Worm (Caenorhabditis elegans) whole organism, young adult: ENCODE results near the gene del-10.
A peak's percentile ranks its signal among the peaks of the same experiment; 100 is the strongest.

Source experiments
- B0019.2 ChIP-seq: fragments of 200-800 bp; sonication (Bioruptor generic); conservative IDR thresholded peaks from 2 replicates; pipeline ENCODE4 v1.3.6; 2022; ENCODE audit warnings: missing genetic modification reagents, missing genetic modification characterization, missing compliant biosample characterization
- F10E7.11 ChIP-seq: sonication (generic microtip); optimal IDR thresholded peaks from 2 replicates; lab custom pipeline; 2017; ENCODE audit warnings: mild to moderate bottlenecking, missing genetic modification characterization, moderate library complexity, missing compliant biosample characterization
- K12H6.12 ChIP-seq: fragments of 200-800 bp; sonication (Bioruptor generic); optimal IDR thresholded peaks from 2 replicates; lab custom pipeline; 2018; ENCODE audit warnings: mild to moderate bottlenecking, missing genetic modification characterization, missing compliant biosample characterization
- T07F8.4 ChIP-seq: sonication (generic microtip); optimal IDR thresholded peaks from 2 replicates; lab custom pipeline; 2016; ENCODE audit warnings: mild to moderate bottlenecking, missing genetic modification characterization, moderate library complexity, missing compliant biosample characterization
- T26A5.8 ChIP-seq: sonication (generic microtip); optimal IDR thresholded peaks from 2 replicates; lab custom pipeline; 2016; ENCODE audit warnings: missing genetic modification characterization, missing compliant biosample characterization
- Y56A3A.18 ChIP-seq: fragments of 200-800 bp; sonication (Bioruptor generic); IDR thresholded peaks from 2 replicates; pipeline ENCODE4 v1.3.6; 2022; ENCODE audit warnings: missing genetic modification reagents, missing genetic modification characterization, missing compliant biosample characterization
- Y67H2A.10 ChIP-seq: fragments of 200-800 bp; sonication (Bioruptor generic); conservative IDR thresholded peaks from 2 replicates; pipeline ENCODE4 v1.3.6; 2022; ENCODE audit warnings: missing genetic modification reagents, missing genetic modification characterization, missing compliant biosample characterization
- Y79H2A.3 ChIP-seq: fragments of 200-800 bp; sonication (Bioruptor generic); conservative IDR thresholded peaks from 2 replicates; pipeline ENCODE4 v1.3.6; 2022; ENCODE audit warnings: missing genetic modification reagents, missing genetic modification characterization, missing compliant biosample characterization
- attf-3 ChIP-seq: fragments of 200-800 bp; sonication (Bioruptor generic); conservative IDR thresholded peaks from 2 replicates; pipeline ENCODE4 v1.3.6; 2022; ENCODE audit warnings: missing genetic modification reagents, missing genetic modification characterization, missing compliant biosample characterization
- bed-2 ChIP-seq: fragments of 200-800 bp; sonication (Bioruptor generic); IDR thresholded peaks from 2 replicates; pipeline ENCODE4 v1.3.6; 2022; ENCODE audit warnings: missing genetic modification reagents, missing genetic modification characterization, missing compliant biosample characterization
- ceh-40 ChIP-seq: fragments of 200-800 bp; sonication (Bioruptor generic); IDR thresholded peaks from 2 replicates; pipeline ENCODE4 v1.3.6; 2022; ENCODE audit warnings: missing genetic modification characterization, missing compliant biosample characterization
- ceh-91 ChIP-seq: fragments of 200-800 bp; sonication (Bioruptor generic); IDR thresholded peaks from 2 replicates; pipeline ENCODE4 v1.3.6; 2022; ENCODE audit warnings: missing genetic modification reagents, missing genetic modification characterization, missing compliant biosample characterization
- efl-1 ChIP-seq: fragments of 150-350 bp; optimal IDR thresholded peaks from 2 replicates; lab custom pipeline; 2014; ENCODE audit warnings: missing biosample characterization, missing genetic modification reagents, missing genetic modification characterization
- egl-18 ChIP-seq: fragments of 200-800 bp; sonication (Bioruptor generic); IDR thresholded peaks from 2 replicates; pipeline ENCODE4 v1.3.6; 2022; ENCODE audit warnings: missing genetic modification reagents, missing genetic modification characterization, missing compliant biosample characterization
- egl-44 ChIP-seq: fragments of 200-800 bp; sonication (Bioruptor generic); IDR thresholded peaks from 2 replicates; pipeline ENCODE4 v1.3.6; 2022; ENCODE audit warnings: missing genetic modification reagents, missing genetic modification characterization, missing compliant biosample characterization
- ekl-4 ChIP-seq: fragments of 200-800 bp; sonication (Bioruptor generic); IDR thresholded peaks from 2 replicates; pipeline ENCODE4 v1.3.6; 2022; ENCODE audit warnings: missing genetic modification reagents, missing genetic modification characterization, missing compliant biosample characterization
- fkh-3 ChIP-seq: sonication (generic microtip); optimal IDR thresholded peaks from 2 replicates; lab custom pipeline; 2016; ENCODE audit warnings: mild to moderate bottlenecking, missing genetic modification characterization, missing compliant biosample characterization
- him-1 ChIP-seq: sonication (generic microtip); optimal IDR thresholded peaks from 2 replicates; lab custom pipeline; 2016; ENCODE audit warnings: missing genotype, missing genetic modification reagents, missing genetic modification characterization, missing compliant biosample characterization
- hmg-1.2 ChIP-seq: fragments of 200-800 bp; sonication (Bioruptor generic); IDR thresholded peaks from 2 replicates; pipeline ENCODE4 v1.3.6; 2022; ENCODE audit warnings: missing genetic modification reagents, missing genetic modification characterization, missing compliant biosample characterization
- lag-1 ChIP-seq: fragments of 200-800 bp; sonication (Bioruptor generic); IDR thresholded peaks from 2 replicates; pipeline ENCODE4 v1.3.6; 2022; ENCODE audit warnings: missing genetic modification reagents, missing genetic modification characterization, missing compliant biosample characterization
- let-526 ChIP-seq: fragments of 200-800 bp; sonication (Bioruptor generic); IDR thresholded peaks from 2 replicates; pipeline ENCODE4 v1.3.6; 2022; ENCODE audit warnings: missing genetic modification reagents, missing genetic modification characterization, missing compliant biosample characterization
- let-607 ChIP-seq, 2 experiments: fragments of 200-800 bp in 1 of 2; sonication (Bioruptor generic) in 1 of 2; sonication (generic microtip) in 1 of 2; optimal IDR thresholded peaks; 2 replicates each; lab custom pipeline; 2016 to 2018; ENCODE audit warnings: mild to moderate bottlenecking in 2 of 2, missing compliant biosample characterization in 2 of 2, missing genetic modification characterization in 2 of 2, moderate library complexity in 2 of 2, missing genotype in 1 of 2
- lin-40 ChIP-seq: sonication (generic microtip); optimal IDR thresholded peaks from 2 replicates; lab custom pipeline; 2016; ENCODE audit warnings: missing genetic modification characterization, mild to moderate bottlenecking, missing compliant biosample characterization, missing genotype, missing genetic modification reagents
- lin-54 ChIP-seq: fragments of 200-800 bp; sonication (Bioruptor generic); optimal IDR thresholded peaks from 2 replicates; lab custom pipeline; 2018; ENCODE audit warnings: mild to moderate bottlenecking, missing genetic modification characterization, missing compliant biosample characterization
- lsy-27 ChIP-seq: sonication (generic microtip); optimal IDR thresholded peaks from 2 replicates; lab custom pipeline; 2017; ENCODE audit warnings: missing genetic modification characterization, mild to moderate bottlenecking, missing compliant biosample characterization, antibody characterized with exemption, missing genotype, borderline replicate concordance; ENCODE audit not compliant: insufficient read depth
- madf-10 ChIP-seq: sonication (generic microtip); optimal IDR thresholded peaks from 2 replicates; lab custom pipeline; 2016; ENCODE audit warnings: mild to moderate bottlenecking, missing genetic modification characterization, missing compliant biosample characterization
- madf-3 ChIP-seq: fragments of 200-800 bp; sonication (Bioruptor generic); IDR thresholded peaks from 2 replicates; pipeline ENCODE4 v1.3.6; 2022; ENCODE audit warnings: missing genetic modification reagents, missing genetic modification characterization, missing compliant biosample characterization
- madf-8 ChIP-seq: fragments of 200-800 bp; sonication (Bioruptor generic); conservative IDR thresholded peaks from 2 replicates; pipeline ENCODE4 v1.3.6; 2022; ENCODE audit warnings: missing genetic modification reagents, missing genetic modification characterization, missing compliant biosample characterization
- mel-28 ChIP-seq: sonication (generic microtip); optimal IDR thresholded peaks from 2 replicates; lab custom pipeline; 2016; ENCODE audit warnings: borderline replicate concordance, mild to moderate bottlenecking, missing genetic modification characterization, missing compliant biosample characterization
- nfya-1 ChIP-seq: sonication (generic microtip); optimal IDR thresholded peaks from 2 replicates; lab custom pipeline; 2017; ENCODE audit warnings: antibody characterized with exemption, missing compliant biosample characterization, missing genetic modification characterization, borderline replicate concordance; ENCODE audit not compliant: insufficient read depth
- nfya-2 ChIP-seq: fragments of 200-800 bp; sonication (Bioruptor generic); IDR thresholded peaks from 2 replicates; pipeline ENCODE4 v1.3.6; 2022; ENCODE audit warnings: missing genetic modification reagents, missing genetic modification characterization, missing compliant biosample characterization
- nfyb-1 ChIP-seq: fragments of 200-800 bp; sonication (Bioruptor generic); IDR thresholded peaks from 2 replicates; pipeline ENCODE4 v1.3.6; 2022; ENCODE audit warnings: missing genetic modification reagents, missing genetic modification characterization, missing compliant biosample characterization
- nhr-120 ChIP-seq: fragments of 200-800 bp; sonication (Bioruptor generic); IDR thresholded peaks from 2 replicates; pipeline ENCODE4 v1.3.6; 2022; ENCODE audit warnings: missing genetic modification characterization, missing compliant biosample characterization
- pbrm-1 ChIP-seq: fragments of 200-800 bp; sonication (Bioruptor generic); IDR thresholded peaks from 2 replicates; pipeline ENCODE4 v1.3.6; 2022; ENCODE audit warnings: missing genetic modification reagents, missing genetic modification characterization, missing compliant biosample characterization
- repo-1 ChIP-seq: sonication (generic microtip); optimal IDR thresholded peaks from 2 replicates; lab custom pipeline; 2017; ENCODE audit warnings: mild to moderate bottlenecking, missing genetic modification characterization, missing compliant biosample characterization
- sea-2 ChIP-seq: fragments of 200-800 bp; sonication (Bioruptor generic); IDR thresholded peaks from 2 replicates; pipeline ENCODE4 v1.3.6; 2022; ENCODE audit warnings: missing genetic modification characterization, missing compliant biosample characterization
- snpc-1.1 ChIP-seq: sonication (generic microtip); optimal IDR thresholded peaks from 2 replicates; lab custom pipeline; 2017; ENCODE audit warnings: missing genetic modification characterization, mild to moderate bottlenecking, missing compliant biosample characterization, antibody characterized with exemption, moderate library complexity, missing genotype, missing genetic modification reagents; ENCODE audit not compliant: insufficient read depth
- snpc-1.3 ChIP-seq: sonication (generic microtip); optimal IDR thresholded peaks from 2 replicates; lab custom pipeline; 2017; ENCODE audit warnings: missing genetic modification characterization, mild to moderate bottlenecking, missing compliant biosample characterization, antibody characterized with exemption, moderate library complexity, missing genotype, missing genetic modification reagents; ENCODE audit not compliant: insufficient read depth
- somi-1 ChIP-seq: fragments of 200-800 bp; sonication (Bioruptor generic); optimal IDR thresholded peaks from 2 replicates; lab custom pipeline; 2018; ENCODE audit warnings: mild to moderate bottlenecking, missing genetic modification characterization, missing compliant biosample characterization
- zim-3 ChIP-seq: sonication (generic microtip); optimal IDR thresholded peaks from 2 replicates; lab custom pipeline; 2017; ENCODE audit warnings: mild to moderate bottlenecking, missing genetic modification characterization, moderate library complexity, missing compliant biosample characterization
- ztf-18 ChIP-seq: sonication (generic microtip); optimal IDR thresholded peaks from 2 replicates; lab custom pipeline; 2016; ENCODE audit warnings: missing genotype, mild to moderate bottlenecking, missing genetic modification characterization, missing compliant biosample characterization
- ztf-22 ChIP-seq: fragments of 200-800 bp; sonication (Bioruptor generic); optimal IDR thresholded peaks from 2 replicates; lab custom pipeline; 2018; ENCODE audit warnings: mild to moderate bottlenecking, missing genetic modification characterization, moderate library complexity, missing compliant biosample characterization
- ztf-26 ChIP-seq: sonication (generic microtip); optimal IDR thresholded peaks from 2 replicates; lab custom pipeline; 2017; ENCODE audit warnings: missing genetic modification characterization, missing compliant biosample characterization
- ztf-28 ChIP-seq: fragments of 200-800 bp; sonication (Bioruptor generic); IDR thresholded peaks from 2 replicates; pipeline ENCODE4 v1.3.6; 2022; ENCODE audit warnings: missing genetic modification reagents, missing genetic modification characterization, missing compliant biosample characterization
- ztf-6 ChIP-seq: fragments of 200-800 bp; sonication (Bioruptor generic); IDR thresholded peaks from 2 replicates; pipeline ENCODE4 v1.3.6; 2022; ENCODE audit warnings: missing genetic modification reagents, missing genetic modification characterization, missing compliant biosample characterization

del-10 gene

DNA sequence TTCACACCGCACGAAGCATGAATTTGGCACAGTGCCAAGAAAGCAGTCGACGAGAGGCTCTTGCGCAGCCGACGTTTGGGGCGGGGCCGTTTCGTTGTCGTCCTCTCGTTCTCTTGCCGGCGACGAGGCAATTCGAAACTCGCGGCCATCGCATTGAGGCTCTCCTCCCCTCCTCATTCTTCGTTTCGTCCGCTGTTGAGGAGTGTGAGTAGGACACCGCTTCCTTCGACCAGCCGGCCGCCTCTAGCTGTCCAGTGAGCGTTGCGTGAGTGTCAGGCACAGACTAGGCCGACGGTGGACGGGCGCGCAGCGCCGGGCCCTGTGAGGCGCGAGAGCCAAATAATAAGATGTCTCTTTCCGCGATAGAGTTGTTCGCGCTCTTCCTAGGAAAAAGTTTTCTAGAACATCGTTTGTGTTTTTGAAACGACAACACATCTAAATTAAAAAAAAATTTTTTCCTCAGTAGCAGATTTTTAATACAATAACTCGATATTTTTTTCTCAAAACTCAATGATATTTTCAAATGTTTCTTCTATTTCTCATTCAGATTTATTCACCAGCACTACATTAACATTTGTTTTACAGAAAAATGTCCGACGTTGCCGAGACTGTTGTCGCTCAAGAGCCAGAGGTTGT, 10.0 kb upstream of the del-10 start, which contains the start of the genes T28D9.11 and T28D9.1 (continued):
- TF ChIP-seq pbrm-1 (GFP tag; lab: Robert Waterston, UW) (0 out of 2 replicates have a peak, but pooled peaks have one; percentile 25), sea-2 (GFP tag; lab: Robert Waterston, UW) (no peak), mel-28 (tag; lab: Kevin White, UChicago) (no peak), ceh-91 (GFP tag; lab: Robert Waterston, UW) (0 out of 2 replicates have a peak, but pooled peaks have one; percentile 25), nfyb-1 (GFP tag; lab: Robert Waterston, UW) (peak; percentile 34; the same call in 1 of the 2 replicates), K12H6.12 (tag; lab: Kevin White, UChicago) (peak; percentile 64), ceh-40 (GFP tag; lab: Robert Waterston, UW) (no peak), snpc-1.1 (tag; lab: Kevin White, UChicago) (no peak), lin-40 (tag; lab: Kevin White, UChicago) (peak; percentile 22), egl-18 (GFP tag; lab: Robert Waterston, UW) (0 out of 2 replicates have a peak, but pooled peaks have one; percentile 40), madf-8 (GFP tag; lab: Robert Waterston, UW) (peak; percentile 23; the same call in 1 of the 2 replicates), him-1 (no peak), ztf-6 (no peak)

DNA sequence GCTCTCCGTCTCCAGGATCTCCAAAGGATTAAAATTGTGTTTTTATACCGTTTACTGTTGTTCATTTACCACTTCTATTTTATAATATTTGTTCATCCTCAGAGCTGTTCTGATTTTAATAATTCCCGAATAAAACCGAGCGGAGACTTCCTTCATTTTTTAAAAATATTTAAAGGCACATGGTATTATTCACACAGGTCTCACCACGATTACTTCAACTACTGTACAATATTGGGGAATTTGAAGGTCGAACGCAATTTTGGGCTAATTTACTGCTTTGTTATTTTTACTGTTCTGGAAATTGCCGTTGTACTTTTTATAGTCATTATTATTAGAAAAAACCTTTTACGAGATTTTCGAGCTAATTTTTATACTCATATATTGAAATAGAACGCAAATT, 9.3 kb upstream of the del-10 start:
- TF ChIP-seq Y67H2A.10: no peak
- TF ChIP-seq madf-3: peak; percentile 86
- TF ChIP-seq madf-10 (tag; lab: Kevin White, UChicago): no peak
- no peak for TF ChIP-seq bed-2 (GFP tag; lab: Robert Waterston, UW)
- peak; percentile 82 for TF ChIP-seq snpc-1.3
- no peak for TF ChIP-seq fkh-3 (tag; lab: Kevin White, UChicago)
- no peak for TF ChIP-seq T26A5.8
- peak; percentile 44; the same call in 1 of the 2 replicates for TF ChIP-seq B0019.2 (GFP tag; lab: Robert Waterston, UW)
- TF ChIP-seq ztf-18 (tag; lab: Kevin White, UChicago): no peak
- TF ChIP-seq Y56A3A.18 (GFP tag; lab: Robert Waterston, UW): no peak
- no peak for TF ChIP-seq ztf-6
- peak; percentile 6 for TF ChIP-seq T07F8.4 (tag; lab: Kevin White, UChicago)
- no peak for TF ChIP-seq zim-3
- TF ChIP-seq lin-54 (GFP tag; lab: Kevin White, UChicago): peak; percentile 69
- no peak for TF ChIP-seq efl-1
- TF ChIP-seq F10E7.11 (tag; lab: Kevin White, UChicago): no peak
- TF ChIP-seq somi-1 (GFP tag; lab: Kevin White, UChicago): no peak
- TF ChIP-seq nfya-1: no peak
- no peak for TF ChIP-seq let-607 (tag; optimal IDR thresholded peaks at IDR 0.05; lab: Kevin White, UChicago)
- TF ChIP-seq hmg-1.2 (GFP tag; lab: Robert Waterston, UW): peak; percentile 51
- no peak for TF ChIP-seq ztf-22 (GFP tag; lab: Kevin White, UChicago)
- peak; percentile 84 for TF ChIP-seq ekl-4 (GFP tag; lab: Robert Waterston, UW)
- TF ChIP-seq Y79H2A.3 (GFP tag; lab: Robert Waterston, UW): peak; percentile 89
- no peak for TF ChIP-seq nfya-2
- TF ChIP-seq nhr-120 (GFP tag; lab: Robert Waterston, UW): no peak
- TF ChIP-seq pbrm-1 (GFP tag; lab: Robert Waterston, UW): 0 out of 2 replicates have a peak, but pooled peaks have one; percentile 37
- no peak for TF ChIP-seq let-526 (GFP tag; lab: Robert Waterston, UW)
- 0 out of 2 replicates have a peak, but pooled peaks have one; percentile 48 for TF ChIP-seq egl-44 (GFP tag; lab: Robert Waterston, UW)
- no peak for TF ChIP-seq attf-3
- no peak for TF ChIP-seq lag-1 (GFP tag; lab: Robert Waterston, UW)
- TF ChIP-seq repo-1 (tag; lab: Kevin White, UChicago): peak; percentile 23
- no peak for TF ChIP-seq ztf-28 (GFP tag; lab: Robert Waterston, UW)
- no peak for TF ChIP-seq ztf-26 (tag; lab: Kevin White, UChicago)
- no peak for TF ChIP-seq lsy-27 (tag; lab: Kevin White, UChicago)
